Worm (Caenorhabditis elegans) whole organism, late embryonic: ENCODE results near the gene T19H12.2.
A peak's percentile ranks its signal among the peaks of the same experiment; 100 is the strongest.

ENCODE experiments used
- C08G9.2 ChIP-seq: sonication (generic microtip); optimal IDR thresholded peaks from 2 replicates; lab custom pipeline; 2016; ENCODE audit warnings: mild to moderate bottlenecking, missing genetic modification characterization, moderate library complexity, missing compliant biosample characterization
- C38D4.7 ChIP-seq: fragments of 200-800 bp; sonication (Bioruptor generic); optimal IDR thresholded peaks from 2 replicates; lab custom pipeline; 2018; ENCODE audit warnings: mild to moderate bottlenecking, missing genetic modification characterization, moderate library complexity, missing compliant biosample characterization
- K02D7.2 ChIP-seq: sonication (generic microtip); optimal IDR thresholded peaks from 2 replicates; lab custom pipeline; 2017; ENCODE audit warnings: mild to moderate bottlenecking, missing genetic modification characterization, missing compliant biosample characterization
- Y22D7AL.16 ChIP-seq: sonication (generic microtip); optimal IDR thresholded peaks from 2 replicates; lab custom pipeline; 2016; ENCODE audit warnings: missing genetic modification characterization, missing compliant biosample characterization
- ahr-1 ChIP-seq: sonication (generic microtip); optimal IDR thresholded peaks from 2 replicates; lab custom pipeline; 2016; ENCODE audit warnings: missing genetic modification characterization, missing compliant biosample characterization
- ama-1 ChIP-seq: fragments of 150-350 bp; optimal IDR thresholded peaks from 2 replicates; lab custom pipeline; 2014
- ceh-14 ChIP-seq: sonication (generic microtip); optimal IDR thresholded peaks from 2 replicates; lab custom pipeline; 2016; ENCODE audit warnings: missing genotype, missing genetic modification characterization, missing compliant biosample characterization
- ceh-19 ChIP-seq: fragments of 200-800 bp; sonication (Bioruptor generic); optimal IDR thresholded peaks from 2 replicates; lab custom pipeline; 2018; ENCODE audit warnings: mild to moderate bottlenecking, missing genetic modification characterization, missing compliant biosample characterization
- ceh-2 ChIP-seq: sonication (generic microtip); optimal IDR thresholded peaks from 2 replicates; lab custom pipeline; 2016; ENCODE audit warnings: missing genotype, missing genetic modification characterization, missing compliant biosample characterization
- ceh-48 ChIP-seq: sonication (generic microtip); optimal IDR thresholded peaks from 2 replicates; lab custom pipeline; 2016; ENCODE audit warnings: missing genetic modification characterization, inconsistent platforms, missing compliant biosample characterization
- che-1 ChIP-seq: sonication (generic microtip); optimal IDR thresholded peaks from 2 replicates; lab custom pipeline; 2016; ENCODE audit warnings: mild to moderate bottlenecking, missing genetic modification characterization, missing compliant biosample characterization
- dmd-4 ChIP-seq: sonication (generic microtip); optimal IDR thresholded peaks from 2 replicates; lab custom pipeline; 2016; ENCODE audit warnings: borderline replicate concordance, missing genetic modification characterization, missing compliant biosample characterization
- elt-2 ChIP-seq: sonication (generic microtip); optimal IDR thresholded peaks from 2 replicates; lab custom pipeline; 2016; ENCODE audit warnings: missing genetic modification reagents, missing genetic modification characterization, missing compliant biosample characterization
- elt-4 ChIP-seq: sonication (generic microtip); optimal IDR thresholded peaks from 2 replicates; lab custom pipeline; 2016; ENCODE audit warnings: missing genetic modification characterization, missing compliant biosample characterization
- ets-4 ChIP-seq: sonication (generic microtip); optimal IDR thresholded peaks from 2 replicates; lab custom pipeline; 2016; ENCODE audit warnings: missing genetic modification characterization, missing compliant biosample characterization
- fkh-6 ChIP-seq: sonication (generic microtip); optimal IDR thresholded peaks from 2 replicates; lab custom pipeline; 2016; ENCODE audit warnings: missing genetic modification characterization, missing compliant biosample characterization
- hlh-13 ChIP-seq: fragments of 200-800 bp; sonication (Bioruptor generic); optimal IDR thresholded peaks from 2 replicates; lab custom pipeline; 2018; ENCODE audit warnings: mild to moderate bottlenecking, missing genetic modification characterization, missing compliant biosample characterization
- hlh-15 ChIP-seq: sonication (generic microtip); optimal IDR thresholded peaks from 2 replicates; lab custom pipeline; 2016; ENCODE audit warnings: missing genetic modification characterization, missing compliant biosample characterization
- hlh-30 ChIP-seq: sonication (generic microtip); optimal IDR thresholded peaks from 2 replicates; lab custom pipeline; 2017; ENCODE audit warnings: antibody characterized with exemption, missing genetic modification characterization, missing compliant biosample characterization; ENCODE audit not compliant: insufficient read depth
- hlh-6 ChIP-seq: sonication (generic microtip); optimal IDR thresholded peaks from 2 replicates; lab custom pipeline; 2016; ENCODE audit warnings: missing genotype, missing genetic modification characterization, missing compliant biosample characterization
- lim-6 ChIP-seq: sonication (generic microtip); optimal IDR thresholded peaks from 2 replicates; lab custom pipeline; 2016; ENCODE audit warnings: missing genetic modification characterization, missing compliant biosample characterization
- madf-2 ChIP-seq: sonication (generic microtip); optimal IDR thresholded peaks from 2 replicates; lab custom pipeline; 2017; ENCODE audit warnings: missing genetic modification characterization, missing compliant biosample characterization
- mec-3 ChIP-seq: sonication (generic microtip); optimal IDR thresholded peaks from 2 replicates; lab custom pipeline; 2016; ENCODE audit warnings: borderline replicate concordance, missing genetic modification characterization, missing compliant biosample characterization
- nfya-1 ChIP-seq: sonication (generic microtip); optimal IDR thresholded peaks from 2 replicates; lab custom pipeline; 2017; ENCODE audit warnings: missing genetic modification characterization, mild to moderate bottlenecking, missing compliant biosample characterization, antibody characterized with exemption, moderate library complexity
- npax-4 ChIP-seq: sonication (generic microtip); optimal IDR thresholded peaks from 2 replicates; lab custom pipeline; 2016; ENCODE audit warnings: missing genetic modification characterization, missing compliant biosample characterization
- odd-2 ChIP-seq: sonication (generic microtip); optimal IDR thresholded peaks from 2 replicates; lab custom pipeline; 2017; ENCODE audit warnings: antibody characterized with exemption, mild to moderate bottlenecking, missing genetic modification characterization, missing compliant biosample characterization
- pax-1 ChIP-seq: fragments of 150-350 bp; optimal IDR thresholded peaks from 2 replicates; lab custom pipeline; 2014; ENCODE audit warnings: missing biosample characterization, missing genetic modification characterization
- pha-4 ChIP-seq: fragments of 150-350 bp; optimal IDR thresholded peaks from 2 replicates; lab custom pipeline; 2018; ENCODE audit warnings: missing biosample characterization, missing genetic modification reagents, missing genetic modification characterization
- pqm-1 ChIP-seq: sonication (generic microtip); optimal IDR thresholded peaks from 2 replicates; lab custom pipeline; 2016; ENCODE audit warnings: missing genetic modification characterization, missing compliant biosample characterization
- pros-1 ChIP-seq: fragments of 150-350 bp; optimal IDR thresholded peaks from 2 replicates; lab custom pipeline; 2014; ENCODE audit warnings: missing biosample characterization, missing genetic modification reagents, missing genetic modification characterization
- rnt-1 ChIP-seq: sonication (generic microtip); optimal IDR thresholded peaks from 2 replicates; lab custom pipeline; 2016; ENCODE audit warnings: missing genetic modification characterization, missing compliant biosample characterization
- sox-2 ChIP-seq: fragments of 200-800 bp; sonication (Bioruptor generic); IDR thresholded peaks from 2 replicates; pipeline ENCODE4 v1.3.6; 2022; ENCODE audit warnings: missing genetic modification reagents, missing genetic modification characterization, missing compliant biosample characterization
- sox-4 ChIP-seq: sonication (generic microtip); optimal IDR thresholded peaks from 2 replicates; lab custom pipeline; 2017; ENCODE audit warnings: mild to moderate bottlenecking, missing genetic modification characterization, inconsistent platforms, missing compliant biosample characterization
- tbx-7 ChIP-seq: sonication (generic microtip); optimal IDR thresholded peaks from 2 replicates; lab custom pipeline; 2016; ENCODE audit warnings: missing genotype, missing genetic modification characterization, missing compliant biosample characterization
- unc-3 ChIP-seq, 2 experiments: fragments of 200-800 bp in 1 of 2; sonication (Bioruptor generic) in 1 of 2; sonication (generic microtip) in 1 of 2; conservative IDR thresholded peaks in 1 of 2; optimal IDR thresholded peaks in 1 of 2; 2 replicates each; pipeline versions ENCODE4 v1.3.6 to Lab custom; 2016 to 2022; ENCODE audit warnings: missing compliant biosample characterization in 2 of 2, missing genetic modification characterization in 2 of 2, missing genetic modification reagents in 1 of 2
- unc-42 ChIP-seq: sonication (generic microtip); optimal IDR thresholded peaks from 2 replicates; lab custom pipeline; 2016; ENCODE audit warnings: missing genotype, missing genetic modification characterization, missing compliant biosample characterization
- unc-55 ChIP-seq: sonication (generic microtip); optimal IDR thresholded peaks from 2 replicates; lab custom pipeline; 2017; ENCODE audit warnings: missing biosample characterization, missing genetic modification reagents, missing genetic modification characterization
- zip-5 ChIP-seq: sonication (generic microtip); optimal IDR thresholded peaks from 2 replicates; lab custom pipeline; 2016; ENCODE audit warnings: missing genetic modification characterization, missing compliant biosample characterization

Gene T19H12.2

ce11 chrV:4912313-4912712 lies 22.1 kb downstream of the T19H12.2 start, which contains the start of gene H23N18.5:
Gene H23N18.5 (minus strand): TSS chrV:4912381.
- TF ChIP-seq pros-1 = no peak
- TF ChIP-seq C08G9.2 (tag; lab: Kevin White, UChicago) = no peak
- no peak for TF ChIP-seq sox-4 (tag; lab: Kevin White, UChicago)
- no peak for TF ChIP-seq ets-4 (tag; lab: Kevin White, UChicago)
- TF ChIP-seq hlh-6 = no peak
- TF ChIP-seq hlh-15 (tag; lab: Kevin White, UChicago) = no peak

ce11 chrV:4913853-4914252 lies 23.6 kb downstream of the T19H12.2 start:
- TF ChIP-seq pha-4 (tag; lab: Kevin White, UChicago) (no peak), odd-2 (tag; lab: Kevin White, UChicago) (no peak), mec-3 (no peak), ceh-48 (no peak), nfya-1 (tag; lab: Kevin White, UChicago) (no peak), ets-4 (tag; lab: Kevin White, UChicago) (no peak), sox-2 (no peak)

ce11 chrV:4914879-4915278 lies 24.6 kb downstream of the T19H12.2 start, which contains the start of gene H23N18.6:
Gene H23N18.6 (minus strand): TSS chrV:4915079.
- TF ChIP-seq madf-2 (tag; lab: Kevin White, UChicago) (no peak), elt-2 (tag; lab: Kevin White, UChicago) (peak; percentile 60), che-1 (tag; lab: Kevin White, UChicago) (no peak), ceh-48 (no peak), C08G9.2 (tag; lab: Kevin White, UChicago) (no peak)

- TF ChIP-seq pax-1 (tag; lab: Kevin White, UChicago) (no peak), ama-1 (lab: Kevin White, UChicago) (peak; percentile 7), hlh-30 (tag; lab: Kevin White, UChicago) (no peak), npax-4 (tag; lab: Kevin White, UChicago) (no peak), unc-3 (GFP tag; conservative IDR thresholded peaks at IDR 0.05; lab: Robert Waterston, UW) (no peak), unc-3 (tag; optimal IDR thresholded peaks at IDR 0.05; lab: Kevin White, UChicago) (no peak), zip-5 (tag; lab: Kevin White, UChicago) (no peak)
Measured at ce11 chrV:4918091-4918624, 27.9 kb downstream of the T19H12.2 start, which contains the start of gene C02E7.7. Gene C02E7.7 (minus strand): TSS chrV:4918574.

ce11 chrV:4918664-4919257 lies 28.5 kb downstream of the T19H12.2 start, which contains the start of gene C02E7.6:
Gene C02E7.6 (plus strand): TSS chrV:4919207.
- TF ChIP-seq dmd-4 = no peak
- TF ChIP-seq ahr-1 (tag; lab: Kevin White, UChicago) = no peak
- no peak for TF ChIP-seq pqm-1 (tag; lab: Kevin White, UChicago)
- no peak for TF ChIP-seq unc-55 (GFP tag; lab: Kevin White, UChicago)
- TF ChIP-seq fkh-6 (tag; lab: Kevin White, UChicago) = no peak
- TF ChIP-seq rnt-1 = peak; percentile 16
- TF ChIP-seq tbx-7 (tag; lab: Kevin White, UChicago) = no peak
- TF ChIP-seq hlh-6 = no peak
- no peak for TF ChIP-seq lim-6 (tag; lab: Kevin White, UChicago)

ce11 chrV:4920690-4921152 lies 30.5 kb downstream of the T19H12.2 start, which contains the start of the genes C02E7.8 and srh-23:
Gene C02E7.8 (minus strand): TSS chrV:4920790.
Gene srh-23 (plus strand): TSS chrV:4921102.
- TF ChIP-seq odd-2 (tag; lab: Kevin White, UChicago) = no peak
- no peak for TF ChIP-seq hlh-13 (GFP tag; lab: Kevin White, UChicago)
- no peak for TF ChIP-seq unc-42 (tag; lab: Kevin White, UChicago)
- TF ChIP-seq K02D7.2 (tag; lab: Kevin White, UChicago) = no peak
- no peak for TF ChIP-seq sox-4 (tag; lab: Kevin White, UChicago)
- no peak for TF ChIP-seq ceh-19 (GFP tag; lab: Kevin White, UChicago)
- TF ChIP-seq che-1 (tag; lab: Kevin White, UChicago) = no peak
- no peak for TF ChIP-seq pqm-1 (tag; lab: Kevin White, UChicago)
- no peak for TF ChIP-seq ceh-14 (tag; lab: Kevin White, UChicago)
- TF ChIP-seq hlh-6 = no peak
- TF ChIP-seq unc-3 (GFP tag; conservative IDR thresholded peaks at IDR 0.05; lab: Robert Waterston, UW) = no peak
- no peak for TF ChIP-seq unc-3 (tag; optimal IDR thresholded peaks at IDR 0.05; lab: Kevin White, UChicago)
- no peak for TF ChIP-seq elt-4
- TF ChIP-seq Y22D7AL.16 (tag; lab: Kevin White, UChicago) = no peak
- TF ChIP-seq zip-5 (tag; lab: Kevin White, UChicago) = no peak
- TF ChIP-seq C38D4.7 = no peak
- no peak for TF ChIP-seq sox-2
- TF ChIP-seq ceh-2 (tag; lab: Kevin White, UChicago) = no peak
- TF ChIP-seq, all 69 proteins: peak for 0
